Worm (Caenorhabditis elegans): ENCODE measurements around the gene C46C2.7.

Gene C46C2.7

DNA sequence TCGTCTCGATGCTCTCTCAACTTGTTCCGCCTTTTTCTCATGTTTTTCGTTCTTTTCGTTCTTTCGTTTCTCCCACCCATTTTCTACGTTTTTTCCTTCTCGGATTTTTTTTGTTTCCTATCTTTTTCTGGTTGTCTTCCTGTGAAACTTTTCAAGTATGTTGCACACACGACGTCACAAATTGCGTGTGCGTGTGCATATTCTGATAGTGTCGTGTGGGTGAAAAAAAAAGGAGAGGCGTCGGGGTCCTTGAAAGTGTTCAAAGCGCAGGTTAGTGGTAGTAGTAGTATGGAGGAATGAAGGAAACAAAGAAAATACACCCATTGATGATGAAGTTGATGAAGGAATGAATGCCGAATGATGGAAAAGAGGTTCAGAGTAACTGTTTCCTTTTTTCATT, 24.9 kb upstream of the C46C2.7 start:
- TF ChIP-seq ref-1 (GFP tag; conservative IDR thresholded peaks at IDR 0.05), result no peak
- no peak for TF ChIP-seq cog-1 (tag; optimal IDR thresholded peaks at IDR 0.05)
- no peak for TF ChIP-seq klf-2 (GFP tag; conservative IDR thresholded peaks at IDR 0.05)
- TF ChIP-seq tab-1 (GFP tag; IDR thresholded peaks at IDR 0.05), result no peak
- TF ChIP-seq med-1 (GFP tag; optimal IDR thresholded peaks at IDR 0.05; ENCODE audit: insufficient read depth), result no peak
- no peak for TF ChIP-seq flt-1 (GFP tag; IDR thresholded peaks at IDR 0.05)

DNA sequence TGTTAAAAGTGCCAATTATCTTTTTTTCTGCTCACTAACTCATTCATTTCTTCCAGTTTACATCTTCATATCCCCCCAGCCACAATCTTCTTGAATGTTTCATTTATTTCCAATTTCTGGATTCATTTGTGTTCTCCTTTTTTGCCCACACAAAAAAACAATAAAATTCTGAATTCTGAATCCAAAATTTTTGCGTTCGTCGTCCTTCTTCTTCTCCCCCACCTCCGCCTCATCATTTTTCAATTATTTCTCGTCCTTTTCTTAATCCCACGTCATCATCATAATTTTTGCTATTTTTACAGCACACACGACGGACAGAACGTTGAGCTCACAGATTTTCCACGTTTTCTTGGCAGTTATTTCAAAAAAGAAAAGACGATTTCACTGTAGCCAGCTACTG, 10.1 kb upstream of the C46C2.7 start, which contains the start of gene C07C7.1:
Gene C07C7.1, plus strand, starts transcription at position 301 of the 400 bp plus-strand sequence.
- TF ChIP-seq tab-1 (GFP tag; IDR thresholded peaks at IDR 0.05) (no peak), ztf-29 (GFP tag; IDR thresholded peaks at IDR 0.05) (no peak), med-1 (GFP tag; optimal IDR thresholded peaks at IDR 0.05; ENCODE audit: insufficient read depth) (no peak), T22C8.4 (GFP tag; IDR thresholded peaks at IDR 0.05) (no peak), ztf-23 (GFP tag; IDR thresholded peaks at IDR 0.05) (no peak), ref-1 (GFP tag; conservative IDR thresholded peaks at IDR 0.05) (no peak), klf-2 (GFP tag; conservative IDR thresholded peaks at IDR 0.05) (no peak), flt-1 (GFP tag; IDR thresholded peaks at IDR 0.05) (no peak), cog-1 (tag; optimal IDR thresholded peaks at IDR 0.05) (no peak)

- TF ChIP-seq med-1 (GFP tag; optimal IDR thresholded peaks at IDR 0.05; ENCODE audit: insufficient read depth) (peak; percentile 80), tab-1 (GFP tag; IDR thresholded peaks at IDR 0.05) (peak; percentile 96), cog-1 (tag; optimal IDR thresholded peaks at IDR 0.05) (peak; percentile 94), ref-1 (GFP tag; conservative IDR thresholded peaks at IDR 0.05) (peak; percentile 90), ztf-29 (GFP tag; IDR thresholded peaks at IDR 0.05) (peak; percentile 91), flt-1 (GFP tag; IDR thresholded peaks at IDR 0.05) (peak; percentile 96), klf-2 (GFP tag; conservative IDR thresholded peaks at IDR 0.05) (peak; percentile 90), ztf-23 (GFP tag; IDR thresholded peaks at IDR 0.05) (peak; percentile 96), T22C8.4 (GFP tag; IDR thresholded peaks at IDR 0.05) (peak; percentile 91)
These were observed 3.4 kb upstream of the C46C2.7 start for ce11 chrIV:9191183-9191582.

DNA sequence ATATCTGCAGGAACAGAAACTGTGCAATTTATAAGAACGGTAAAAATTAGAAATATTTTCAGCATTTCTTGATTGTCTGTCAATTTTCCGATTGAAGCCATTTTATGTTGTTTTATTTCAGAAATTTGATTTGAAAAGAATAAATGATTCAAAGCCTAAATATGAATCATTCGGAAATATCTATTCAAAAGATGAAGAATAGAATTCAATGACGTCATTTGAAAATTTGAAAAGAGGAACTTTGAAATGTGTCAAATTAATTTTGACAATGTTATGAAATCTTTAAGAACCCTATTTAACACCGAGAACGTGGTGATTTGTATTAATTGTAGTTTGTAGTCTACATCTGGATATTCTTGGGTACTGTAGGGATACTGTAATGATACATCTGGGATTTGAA, 2.1 kb upstream of the C46C2.7 start, which contains the start of gene C46C2.5:
Gene C46C2.5, minus strand, starts transcription at position 101 of the 400 bp plus-strand sequence.
- TF ChIP-seq ztf-23 (GFP tag; IDR thresholded peaks at IDR 0.05), result no peak
- TF ChIP-seq T22C8.4 (GFP tag; IDR thresholded peaks at IDR 0.05), result no peak
- TF ChIP-seq flt-1 (GFP tag; IDR thresholded peaks at IDR 0.05), result no peak
- no peak for TF ChIP-seq tab-1 (GFP tag; IDR thresholded peaks at IDR 0.05)
- TF ChIP-seq ref-1 (GFP tag; conservative IDR thresholded peaks at IDR 0.05), result no peak
- TF ChIP-seq ztf-29 (GFP tag; IDR thresholded peaks at IDR 0.05), result no peak
- TF ChIP-seq klf-2 (GFP tag; conservative IDR thresholded peaks at IDR 0.05), result no peak
- no peak for TF ChIP-seq cog-1 (tag; optimal IDR thresholded peaks at IDR 0.05)
- TF ChIP-seq med-1 (GFP tag; optimal IDR thresholded peaks at IDR 0.05; ENCODE audit: insufficient read depth), result no peak

DNA sequence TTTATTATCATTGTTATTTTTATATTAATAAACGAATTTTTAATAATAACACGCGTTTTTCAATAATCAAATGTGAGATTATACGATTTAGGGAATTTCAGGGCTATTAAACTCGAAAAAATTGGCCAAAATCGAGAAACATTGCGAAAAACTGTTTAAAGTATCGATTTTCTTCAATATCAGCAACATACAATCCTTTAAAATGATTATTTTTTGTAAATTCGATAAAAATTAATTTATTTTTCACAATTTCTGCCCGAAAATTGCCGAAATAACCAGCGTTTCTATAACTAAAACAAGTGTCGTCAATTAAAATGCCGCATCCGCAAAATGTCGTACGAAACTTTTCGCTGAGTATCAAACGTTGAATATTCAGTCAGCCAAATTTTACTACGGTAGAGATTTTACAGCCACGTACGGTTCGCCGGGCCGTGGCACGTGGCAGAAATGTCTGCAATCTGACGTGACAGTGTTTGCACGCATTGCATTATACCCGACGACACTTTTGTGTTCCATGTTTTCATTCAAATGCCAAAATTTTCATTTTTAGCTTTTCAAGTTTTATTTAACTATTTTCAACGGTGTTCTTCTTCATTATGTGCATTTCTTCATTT, 1.5 kb downstream of the C46C2.7 start:
- TF ChIP-seq ref-1 (GFP tag; conservative IDR thresholded peaks at IDR 0.05) (peak; percentile 74), ztf-23 (GFP tag; IDR thresholded peaks at IDR 0.05) (peak; percentile 50; the same call in 1 of the 2 replicates)

DNA sequence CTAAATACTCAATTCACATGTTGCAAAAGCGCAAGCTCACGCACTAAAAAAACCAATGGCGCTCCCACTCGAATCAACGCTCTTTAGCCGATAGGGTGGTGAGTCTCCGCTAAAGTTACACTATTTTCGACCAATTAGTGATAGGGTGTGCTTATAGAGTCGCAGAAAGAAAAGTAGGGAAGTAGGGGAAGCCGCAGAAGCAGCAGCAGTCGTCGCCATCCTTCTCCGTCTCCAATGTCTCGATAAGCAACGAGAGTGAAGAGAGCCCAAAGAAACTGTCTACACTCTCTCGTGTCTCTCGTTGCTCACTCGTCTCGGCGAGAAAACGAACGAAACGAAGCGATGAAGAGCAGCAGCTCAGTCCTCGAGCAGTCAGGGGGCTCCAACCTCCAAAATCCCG, 2.1 kb downstream of the C46C2.7 start:
- TF ChIP-seq med-1 (GFP tag; optimal IDR thresholded peaks at IDR 0.05; ENCODE audit: insufficient read depth) (no peak), ztf-29 (GFP tag; IDR thresholded peaks at IDR 0.05) (peak; percentile 91), klf-2 (GFP tag; conservative IDR thresholded peaks at IDR 0.05) (0 out of 2 replicates have a peak, but pooled peaks have one; percentile 34)

- TF ChIP-seq ztf-29 (GFP tag; IDR thresholded peaks at IDR 0.05), result no peak
- no peak for TF ChIP-seq flt-1 (GFP tag; IDR thresholded peaks at IDR 0.05)
- TF ChIP-seq klf-2 (GFP tag; conservative IDR thresholded peaks at IDR 0.05), result no peak
- TF ChIP-seq ztf-23 (GFP tag; IDR thresholded peaks at IDR 0.05), result no peak
- TF ChIP-seq cog-1 (tag; optimal IDR thresholded peaks at IDR 0.05), result no peak
- TF ChIP-seq ref-1 (GFP tag; conservative IDR thresholded peaks at IDR 0.05), result no peak
- no peak for TF ChIP-seq T22C8.4 (GFP tag; IDR thresholded peaks at IDR 0.05)
- no peak for TF ChIP-seq tab-1 (GFP tag; IDR thresholded peaks at IDR 0.05)
- no peak for TF ChIP-seq med-1 (GFP tag; optimal IDR thresholded peaks at IDR 0.05; ENCODE audit: insufficient read depth)
These were observed 3.5 kb downstream of the C46C2.7 start for ce11 chrIV:9198136-9198535.

- TF ChIP-seq med-1 (GFP tag; optimal IDR thresholded peaks at IDR 0.05; ENCODE audit: insufficient read depth) (no peak), ref-1 (GFP tag; conservative IDR thresholded peaks at IDR 0.05) (no peak), klf-2 (GFP tag; conservative IDR thresholded peaks at IDR 0.05) (no peak)
These were observed 4.7 kb downstream of the C46C2.7 start for ce11 chrIV:9199148-9199938.

- TF ChIP-seq ztf-29 (GFP tag; IDR thresholded peaks at IDR 0.05) (no peak), med-1 (GFP tag; optimal IDR thresholded peaks at IDR 0.05; ENCODE audit: insufficient read depth) (no peak), tab-1 (GFP tag; IDR thresholded peaks at IDR 0.05) (no peak), T22C8.4 (GFP tag; IDR thresholded peaks at IDR 0.05) (no peak), cog-1 (tag; optimal IDR thresholded peaks at IDR 0.05) (no peak), ztf-23 (GFP tag; IDR thresholded peaks at IDR 0.05) (no peak), klf-2 (GFP tag; conservative IDR thresholded peaks at IDR 0.05) (no peak), ref-1 (GFP tag; conservative IDR thresholded peaks at IDR 0.05) (no peak), flt-1 (GFP tag; IDR thresholded peaks at IDR 0.05) (no peak)
These were observed 5.2 kb downstream of the C46C2.7 start, which contains the start of gene wnk-1 for ce11 chrIV:9199939-9200202. Gene wnk-1 (plus strand): TSS chrIV:9200103.

DNA sequence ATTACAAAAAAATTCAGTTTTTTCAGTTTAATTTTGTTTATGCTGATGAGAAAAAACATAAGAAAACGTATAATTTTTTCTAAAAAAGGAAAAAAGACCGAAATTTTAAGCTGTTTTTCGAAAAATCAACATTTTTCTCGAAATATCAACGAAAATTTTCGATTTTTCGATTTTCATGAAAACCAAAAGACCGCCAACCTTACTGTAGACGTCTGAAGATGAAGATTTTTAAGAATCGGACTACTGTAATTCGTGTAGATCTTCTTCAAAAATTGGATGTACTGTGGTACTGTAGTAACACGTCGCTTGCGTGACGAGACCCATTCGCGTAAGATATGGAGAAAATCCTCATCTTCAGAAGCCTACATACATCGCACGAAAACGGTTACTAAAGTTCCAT, 16.2 kb downstream of the C46C2.7 start:
- TF ChIP-seq flt-1 (GFP tag; IDR thresholded peaks at IDR 0.05) (no peak), ztf-23 (GFP tag; IDR thresholded peaks at IDR 0.05) (no peak), ref-1 (GFP tag; conservative IDR thresholded peaks at IDR 0.05) (no peak), klf-2 (GFP tag; conservative IDR thresholded peaks at IDR 0.05) (no peak), T22C8.4 (GFP tag; IDR thresholded peaks at IDR 0.05) (no peak), cog-1 (tag; optimal IDR thresholded peaks at IDR 0.05) (no peak), tab-1 (GFP tag; IDR thresholded peaks at IDR 0.05) (no peak), ztf-29 (GFP tag; IDR thresholded peaks at IDR 0.05) (no peak), med-1 (GFP tag; optimal IDR thresholded peaks at IDR 0.05; ENCODE audit: insufficient read depth) (no peak)

Measured in whole organism, midembryonic.